Worm (Caenorhabditis elegans): Measurements from ENCODE around the gene C09E7.10.
"Not testable (repeated sequence)": the region's sequence is repeated elsewhere in the genome, so short reads cannot be mapped to it uniquely, and the experiment has no call there.

C09E7.10 gene

DNA sequence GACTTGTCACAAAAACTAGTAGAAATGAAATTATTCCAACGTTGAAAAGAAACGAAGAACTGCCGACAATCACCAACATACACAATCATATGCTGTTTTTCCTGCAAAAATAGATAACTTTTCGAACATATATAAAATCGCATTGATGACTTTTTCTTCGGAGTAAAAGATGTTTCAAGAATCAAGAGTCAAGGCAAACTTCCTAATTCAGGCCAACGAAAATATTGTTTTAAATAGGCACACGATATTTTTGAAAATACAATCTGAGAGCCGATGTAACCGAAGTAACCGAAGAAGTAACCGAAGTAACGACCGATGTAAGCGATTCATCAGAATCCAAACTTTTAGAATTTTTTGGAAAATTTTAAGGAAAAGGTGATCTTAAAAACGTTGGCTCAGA lies at the start of gene C09E7.10:
TSS of gene C09E7.10 (minus strand) at position 101 of the 400 bp plus-strand sequence.
- no peak for TF ChIP-seq syd-9 (tag; optimal IDR thresholded peaks at IDR 0.05)
- TF ChIP-seq F13H6.1 (tag; optimal IDR thresholded peaks at IDR 0.05), result no peak
- no peak for TF ChIP-seq ref-2 (tag; optimal IDR thresholded peaks at IDR 0.05)
- no peak for TF ChIP-seq ceh-2 (tag; optimal IDR thresholded peaks at IDR 0.05)
- no peak for TF ChIP-seq pqm-1 (tag; optimal IDR thresholded peaks at IDR 0.05)
- no peak for TF ChIP-seq pax-1 (tag; optimal IDR thresholded peaks at IDR 0.05)
- no peak for TF ChIP-seq ztf-16 (tag; optimal IDR thresholded peaks at IDR 0.05)

DNA sequence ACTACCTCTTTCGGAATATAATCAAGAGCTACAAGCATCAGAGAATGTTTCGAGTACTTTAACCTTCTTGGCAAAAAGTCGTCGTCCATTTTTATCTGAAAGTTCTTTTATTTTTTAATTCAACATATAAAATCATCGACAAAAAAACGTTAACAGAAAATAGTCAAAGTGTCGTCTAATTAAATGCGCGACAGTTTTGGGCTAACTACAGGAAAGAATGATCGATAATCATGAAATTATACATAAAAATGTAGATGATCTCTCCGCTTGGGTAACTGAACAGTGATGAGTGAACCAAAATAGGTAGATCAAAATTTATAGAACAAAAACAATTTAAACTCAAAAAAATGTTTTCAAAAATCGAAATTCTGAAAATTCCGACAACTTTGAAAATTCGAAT lies 38.6 kb upstream of the C09E7.10 start, which contains the start of gene C09E7.8:
TSS of gene C09E7.8 (minus strand) at position 101 of the 400 bp plus-strand sequence.
- TF ChIP-seq eyg-1 (tag; optimal IDR thresholded peaks at IDR 0.05) (no peak), unc-42 (tag; optimal IDR thresholded peaks at IDR 0.05) (no peak), nfya-1 (tag; optimal IDR thresholded peaks at IDR 0.05) (no peak), syd-9 (tag; optimal IDR thresholded peaks at IDR 0.05) (no peak), ceh-19 (GFP tag; optimal IDR thresholded peaks at IDR 0.05) (no peak), K02D7.2 (tag; optimal IDR thresholded peaks at IDR 0.05) (no peak), ceh-14 (tag; optimal IDR thresholded peaks at IDR 0.05) (no peak), elt-4 (tag; optimal IDR thresholded peaks at IDR 0.05) (no peak), ceh-2 (tag; optimal IDR thresholded peaks at IDR 0.05) (no peak), elt-2 (tag; optimal IDR thresholded peaks at IDR 0.05) (no peak), sox-2 (GFP tag; IDR thresholded peaks at IDR 0.05) (no peak), nhr-11 (tag; optimal IDR thresholded peaks at IDR 0.05) (no peak), ceh-34 (tag; optimal IDR thresholded peaks at IDR 0.05) (no peak), K09A11.1 (tag; optimal IDR thresholded peaks at IDR 0.05; ENCODE audit: insufficient read depth) (no peak), mec-3 (tag; optimal IDR thresholded peaks at IDR 0.05; ENCODE audit: borderline replicate concordance) (no peak)

DNA sequence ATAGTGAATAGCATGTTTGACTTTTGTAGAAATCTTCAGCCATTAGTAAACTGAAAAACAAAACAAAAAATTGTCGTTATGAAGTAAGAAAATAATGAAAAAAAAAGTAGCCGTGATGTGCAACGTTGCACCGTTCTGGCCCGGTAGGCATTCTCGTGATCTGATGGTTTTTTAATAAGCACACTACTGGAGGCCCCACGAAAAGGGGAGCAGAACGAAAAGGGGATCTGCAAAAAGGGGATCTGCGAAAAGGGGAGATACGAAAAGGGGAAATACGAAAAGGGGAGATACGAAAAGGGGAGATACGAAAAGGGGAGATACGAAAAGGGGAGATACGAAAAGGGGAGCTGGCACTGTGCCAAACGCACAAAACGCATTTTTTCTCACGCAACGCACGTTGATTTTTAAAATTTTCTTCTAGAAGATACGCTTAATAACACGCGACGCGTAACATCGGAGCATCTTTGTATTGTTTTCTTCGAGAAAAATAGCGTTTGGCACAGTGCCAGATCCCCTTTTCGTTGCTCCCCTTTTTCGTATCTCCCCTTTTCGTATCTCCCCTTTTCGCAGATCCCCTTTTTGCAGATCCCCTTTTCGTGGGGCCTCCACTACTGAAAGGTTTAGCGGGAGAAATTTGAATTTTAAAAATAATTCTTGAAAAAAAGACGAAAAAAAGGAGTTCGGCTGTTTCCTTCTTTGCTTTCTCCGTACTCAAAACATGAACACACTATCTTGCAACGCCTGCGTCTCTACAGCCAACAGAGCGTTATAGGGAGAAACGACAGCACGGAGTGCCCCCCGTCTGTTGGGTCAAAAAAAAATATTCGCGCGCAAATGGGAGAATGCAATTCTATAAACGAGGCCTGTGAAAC lies 31.6 kb upstream of the C09E7.10 start, which contains the start of gene C09E7.7:
TSS of gene C09E7.7 (minus strand) at position 57 of the 872 bp plus-strand sequence.
- TF ChIP-seq npax-4 (tag; optimal IDR thresholded peaks at IDR 0.05) (peak; percentile 4), sox-2 (GFP tag; IDR thresholded peaks at IDR 0.05) (0 out of 2 replicates have a peak, but pooled peaks have one; percentile 38), sdc-2 (tag; optimal IDR thresholded peaks at IDR 0.05) (peak; percentile 45), C08G9.2 (tag; optimal IDR thresholded peaks at IDR 0.05) (peak; percentile 90), ceh-19 (GFP tag; optimal IDR thresholded peaks at IDR 0.05) (peak; percentile 52), tbx-2 (tag; optimal IDR thresholded peaks at IDR 0.05) (peak; percentile 89), F13H6.1 (tag; optimal IDR thresholded peaks at IDR 0.05) (peak; percentile 75), ref-2 (tag; optimal IDR thresholded peaks at IDR 0.05) (peak; percentile 91), unc-42 (tag; optimal IDR thresholded peaks at IDR 0.05) (peak; percentile 52), ceh-14 (tag; optimal IDR thresholded peaks at IDR 0.05) (peak; percentile 87), ttx-3 (tag; optimal IDR thresholded peaks at IDR 0.05) (peak; percentile 31), ceh-2 (tag; optimal IDR thresholded peaks at IDR 0.05) (peak; percentile 85), ceh-31 (tag; optimal IDR thresholded peaks at IDR 0.05) (peak; percentile 97), rnt-1 (tag; optimal IDR thresholded peaks at IDR 0.05) (peak; percentile 87), hlh-15 (tag; optimal IDR thresholded peaks at IDR 0.05) (peak; percentile 0), ceh-6 (GFP tag; optimal IDR thresholded peaks at IDR 0.05) (peak; percentile 9), ets-4 (tag; optimal IDR thresholded peaks at IDR 0.05) (peak; percentile 74), elt-2 (tag; optimal IDR thresholded peaks at IDR 0.05) (peak; percentile 59), dmd-4 (tag; optimal IDR thresholded peaks at IDR 0.05; ENCODE audit: borderline replicate concordance) (peak; percentile 81), ztf-16 (tag; optimal IDR thresholded peaks at IDR 0.05) (peak; percentile 54), unc-86 (tag; optimal IDR thresholded peaks at IDR 0.05) (peak; percentile 12), fax-1 (tag; optimal IDR thresholded peaks at IDR 0.05) (peak; percentile 86), hlh-6 (tag; optimal IDR thresholded peaks at IDR 0.05) (peak; percentile 72), hlh-8 (tag; optimal IDR thresholded peaks at IDR 0.05) (peak; percentile 69), ceh-18 (tag; optimal IDR thresholded peaks at IDR 0.05) (peak; percentile 62), pqm-1 (tag; optimal IDR thresholded peaks at IDR 0.05) (peak; percentile 62), pag-3 (tag; optimal IDR thresholded peaks at IDR 0.05; ENCODE audit: borderline replicate concordance) (peak; percentile 66), tbx-7 (tag; optimal IDR thresholded peaks at IDR 0.05) (peak; percentile 72), unc-3 (tag; optimal IDR thresholded peaks at IDR 0.05) (peak; percentile 65), lim-6 (tag; optimal IDR thresholded peaks at IDR 0.05) (peak; percentile 67), ahr-1 (tag; optimal IDR thresholded peaks at IDR 0.05) (peak; percentile 77), pha-2 (tag; optimal IDR thresholded peaks at IDR 0.05) (peak; percentile 49), fkh-6 (tag; optimal IDR thresholded peaks at IDR 0.05) (peak; percentile 67), ceh-34 (tag; optimal IDR thresholded peaks at IDR 0.05) (peak; percentile 80), mec-3 (tag; optimal IDR thresholded peaks at IDR 0.05; ENCODE audit: borderline replicate concordance) (peak; percentile 92), gmeb-2 (tag; optimal IDR thresholded peaks at IDR 0.05) (peak; percentile 12)
- TF ChIP-seq unc-3 (GFP tag; conservative IDR thresholded peaks at IDR 0.05), result not testable (repeated sequence)

Data from whole organism, late embryonic.